Fruit fly (Drosophila melanogaster): ENCODE measurements around the gene CG13310.

The CG13310 gene

DNA sequence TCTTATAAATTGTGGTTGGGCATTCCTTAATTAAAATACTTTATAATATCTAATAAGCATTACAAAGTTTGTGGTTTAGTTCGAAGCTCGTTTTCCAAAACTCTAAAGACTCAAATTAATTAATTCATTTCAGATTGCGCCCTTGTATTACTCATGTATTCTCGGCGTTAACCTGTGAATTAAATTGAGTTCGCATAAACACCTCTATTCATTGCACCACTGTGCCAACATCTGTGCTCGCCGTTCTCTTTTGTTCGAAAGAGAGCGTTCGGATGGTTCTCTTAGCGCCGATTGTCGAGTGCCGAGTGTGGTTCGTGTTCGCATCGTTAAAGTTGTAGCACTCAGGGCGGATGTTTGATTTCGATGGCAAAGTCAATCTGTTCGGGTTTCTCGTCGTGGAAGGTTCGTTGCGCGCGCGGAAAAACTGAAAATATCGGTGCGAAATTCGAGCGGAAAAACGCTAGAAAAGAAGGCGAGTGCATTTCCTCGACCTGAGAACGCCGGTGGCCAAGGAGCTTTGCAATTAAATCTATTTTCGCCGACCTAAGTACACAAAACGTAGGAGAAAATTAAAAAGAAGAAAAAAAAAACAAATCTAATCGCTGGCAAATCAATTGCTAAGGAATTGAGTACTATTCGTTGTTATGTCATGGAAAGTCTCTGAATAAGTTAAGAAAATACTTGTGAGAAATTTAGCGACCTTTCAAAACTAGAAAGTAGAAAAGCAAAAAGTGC lies 27.0 kb upstream of the CG13310 start, which contains the start of gene dally (continued):
- TF ChIP-seq pros (GFP tag; optimal IDR thresholded peaks at IDR 0.05): no peak
- TF ChIP-seq knrl (GFP tag; IDR thresholded peaks at IDR 0.05; ENCODE audit: partially characterized antibody): peak; percentile 48; the same call in 1 of the 3 replicates
- peak; percentile 15 for TF ChIP-seq fd64A (GFP tag; optimal IDR thresholded peaks at IDR 0.05)
- TF ChIP-seq CG34376 (GFP tag; optimal IDR thresholded peaks at IDR 0.05): peak; percentile 28
- TF ChIP-seq gsb (GFP tag; IDR thresholded peaks at IDR 0.05): no peak
- TF ChIP-seq btn (GFP tag; optimal IDR thresholded peaks at IDR 0.05): no peak
- TF ChIP-seq bsh (GFP tag; optimal IDR thresholded peaks at IDR 0.05): peak in 1 of 2 experiments; percentile 13
- TF ChIP-seq ATbp (GFP tag; optimal IDR thresholded peaks at IDR 0.05): no peak
- no peak for TF ChIP-seq CG1647 (GFP tag; optimal IDR thresholded peaks at IDR 0.05)
- TF ChIP-seq gcm (GFP tag; optimal IDR thresholded peaks at IDR 0.05): peak; percentile 34
- 0 out of 2 replicates have a peak, but pooled peaks have one; percentile 26 for TF ChIP-seq peb (GFP tag; IDR thresholded peaks at IDR 0.05)
- peak; percentile 46 for TF ChIP-seq CG11504 (tag; optimal IDR thresholded peaks at IDR 0.05)
- TF ChIP-seq CG5953 (GFP tag; IDR thresholded peaks at IDR 0.05): peak; percentile 20; the same call in 1 of the 2 replicates
- peak; percentile 44 for TF ChIP-seq B-H2 (GFP tag; optimal IDR thresholded peaks at IDR 0.05)
- TF ChIP-seq slp2 (GFP tag; optimal IDR thresholded peaks at IDR 0.05): no peak
- peak; percentile 23 for TF ChIP-seq Nf-YC (tag; optimal IDR thresholded peaks at IDR 0.05)
- TF ChIP-seq odd (GFP tag; optimal IDR thresholded peaks at IDR 0.05): peak; percentile 44
- TF ChIP-seq CG12236 (GFP tag; optimal IDR thresholded peaks at IDR 0.05): no peak
- no peak for TF ChIP-seq az2 (GFP tag; optimal IDR thresholded peaks at IDR 0.05)
- no peak for TF ChIP-seq CG8388 (GFP tag; optimal IDR thresholded peaks at IDR 0.05)
- no peak for TF ChIP-seq Poxn (GFP tag; IDR thresholded peaks at IDR 0.05)
- no peak for TF ChIP-seq danr (GFP tag; IDR thresholded peaks at IDR 0.05)
- 0 out of 3 replicates have a peak, but pooled peaks have one; percentile 30 for TF ChIP-seq CG14860 (GFP tag; IDR thresholded peaks at IDR 0.05; ENCODE audit: partially characterized antibody)
- peak; percentile 64 for TF ChIP-seq yki (optimal IDR thresholded peaks at IDR 0.05)
- no peak for TF ChIP-seq CG10209 (GFP tag; optimal IDR thresholded peaks at IDR 0.05)
- peak; percentile 23 for TF ChIP-seq unpg (GFP tag; optimal IDR thresholded peaks at IDR 0.05)
- TF ChIP-seq Mrtf (GFP tag; IDR thresholded peaks at IDR 0.05): no peak
- TF ChIP-seq CG6654 (GFP tag; optimal IDR thresholded peaks at IDR 0.05): no peak
- no peak for TF ChIP-seq jigr1 (GFP tag; IDR thresholded peaks at IDR 0.05)
- TF ChIP-seq fd96Cb (tag; optimal IDR thresholded peaks at IDR 0.05): no peak
- TF ChIP-seq Hey (tag; optimal IDR thresholded peaks at IDR 0.05): no peak
- peak; percentile 55 for TF ChIP-seq Rfx (GFP tag; IDR thresholded peaks at IDR 0.05)
- TF ChIP-seq CG2889 (GFP tag; IDR thresholded peaks at IDR 0.05): no peak
- no peak for TF ChIP-seq psq (GFP tag; optimal IDR thresholded peaks at IDR 0.05)
- TF ChIP-seq tna (GFP tag; IDR thresholded peaks at IDR 0.05; ENCODE audit: partially characterized antibody): peak; percentile 64; the same call in 1 of the 2 replicates
- TF ChIP-seq YL-1 (GFP tag; optimal IDR thresholded peaks at IDR 0.05): no peak
- no peak for TF ChIP-seq CG10274 (GFP tag; optimal IDR thresholded peaks at IDR 0.05)
- TF ChIP-seq ERR (GFP tag; optimal IDR thresholded peaks at IDR 0.05): no peak
- peak; percentile 27 for TF ChIP-seq CrebB (tag; optimal IDR thresholded peaks at IDR 0.05)
- TF ChIP-seq CG6813 (GFP tag; optimal IDR thresholded peaks at IDR 0.05): peak; percentile 33
- no peak for TF ChIP-seq fu2 (GFP tag; optimal IDR thresholded peaks at IDR 0.05)
- TF ChIP-seq CG12104 (GFP tag; optimal IDR thresholded peaks at IDR 0.05): no peak
- TF ChIP-seq H15 (GFP tag; IDR thresholded peaks at IDR 0.05): no peak
- peak; percentile 9 for TF ChIP-seq CG2875 (GFP tag; optimal IDR thresholded peaks at IDR 0.05)
- TF ChIP-seq CG5245 (GFP tag; optimal IDR thresholded peaks at IDR 0.05): no peak
- TF ChIP-seq usp (GFP tag; optimal IDR thresholded peaks at IDR 0.05): no peak
- peak; percentile 62 for TF ChIP-seq grn (GFP tag; optimal IDR thresholded peaks at IDR 0.05)
- peak; percentile 5 for TF ChIP-seq sqz (GFP tag; optimal IDR thresholded peaks at IDR 0.05)
- TF ChIP-seq rib (GFP tag; IDR thresholded peaks at IDR 0.05): peak; percentile 78; the same call in 1 of the 2 replicates
- no peak for TF ChIP-seq ara (GFP tag; IDR thresholded peaks at IDR 0.05)

Data from whole organism, embryonic.